Worm (Caenorhabditis elegans): ENCODE data around the gene cox-14.

- TF ChIP-seq lsy-2 (tag; optimal IDR thresholded peaks at IDR 0.05) (no peak), blmp-1 (tag; optimal IDR thresholded peaks at IDR 0.05) (no peak)
These were observed 42.5 kb downstream of the cox-14 start for ce11 chrIII:10261256-10261655.
